Worm (Caenorhabditis elegans): ENCODE measurements around the gene abts-3.

DNA sequence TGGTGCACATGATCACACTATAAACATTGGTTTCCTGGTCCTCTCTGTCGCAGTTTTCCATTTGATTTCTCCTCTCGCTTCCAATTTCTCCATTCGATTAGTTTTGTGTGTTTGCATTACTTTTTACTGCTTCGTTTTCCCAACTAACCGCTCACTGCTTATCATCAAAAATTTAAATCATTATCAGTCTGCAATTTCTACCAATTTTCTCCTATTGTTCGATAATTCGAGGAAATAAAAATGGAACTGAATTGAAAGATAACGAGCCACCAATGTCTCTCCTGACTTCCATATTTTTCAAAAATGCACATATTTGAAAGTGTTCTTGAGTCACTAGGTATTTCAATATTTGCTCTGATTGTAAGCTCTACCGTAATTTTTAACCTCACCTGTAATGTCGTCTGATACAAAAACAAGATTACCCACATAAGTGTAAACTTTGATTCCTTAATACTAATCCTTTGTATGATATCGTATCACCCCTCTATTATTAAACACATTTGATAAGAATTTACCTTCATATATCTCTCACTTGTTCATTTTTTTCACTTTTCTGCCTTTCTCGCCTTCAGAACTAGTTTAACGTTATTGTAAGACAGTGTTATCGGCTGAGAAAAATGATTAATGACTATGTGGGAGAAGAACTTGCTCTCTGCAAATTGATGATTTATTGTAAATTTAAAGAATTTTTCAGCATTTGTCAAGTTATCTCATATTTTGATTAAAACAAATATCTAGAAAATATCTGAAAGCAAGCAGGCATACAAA is 45.5 kb downstream of the abts-3 start:
- no peak for TF ChIP-seq W03F9.2 (tag; optimal IDR thresholded peaks at IDR 0.05)
- no peak for TF ChIP-seq him-1 (tag; optimal IDR thresholded peaks at IDR 0.05)
- no peak for TF ChIP-seq dao-5 (tag; optimal IDR thresholded peaks at IDR 0.05)
